Fruit fly (Drosophila melanogaster): ENCODE measurements around the gene CG8028.

dm6 chrX:19326730-19327129 is 46.6 kb upstream of the CG8028 start:
- no peak for TF ChIP-seq CG8478 (optimal IDR thresholded peaks at IDR 0.05)
- no peak for TF ChIP-seq psq (optimal IDR thresholded peaks at IDR 0.05)
- TF ChIP-seq usp (GFP tag; optimal IDR thresholded peaks at IDR 0.05) = no peak

Measured in whole organism.